Fruit fly (Drosophila melanogaster) whole organism, wandering third instar larva: Measurements from ENCODE around the gene CG31915.
A peak's percentile ranks its signal among the peaks of the same experiment; 100 is the strongest.

Experiments
- Abd-B ChIP-seq: fragments of >200 bp; optimal IDR thresholded peaks from 2 replicates; lab custom pipeline; 2017; ENCODE audit warnings: missing biosample characterization, missing genetic modification characterization
- Dfd ChIP-seq: fragments of >200 bp; optimal IDR thresholded peaks from 2 replicates; lab custom pipeline; 2017; ENCODE audit warnings: missing biosample characterization, missing genetic modification characterization
- Dif ChIP-seq: fragments of 200-275, 200-300 bp; sonication (Bioruptor generic); optimal IDR thresholded peaks from 2 replicates; lab custom pipeline; 2018; ENCODE audit warnings: missing biosample characterization, missing genetic modification characterization; ENCODE audit not compliant: partially characterized antibody
- Hnf4 ChIP-seq: fragments of 200-800 bp; sonication (Bioruptor generic); optimal IDR thresholded peaks from 2 replicates; lab custom pipeline; 2016; ENCODE audit warnings: missing biosample characterization, mild to moderate bottlenecking, missing genetic modification characterization
- Sp1 ChIP-seq: fragments of 200-800 bp; sonication (Bioruptor generic); optimal IDR thresholded peaks from 3 replicates; lab custom pipeline; 2019; ENCODE audit warnings: missing biosample characterization, mild to moderate bottlenecking, missing genetic modification characterization, moderate library complexity
- dmrt93B ChIP-seq: fragments of 200-800 bp; sonication (Bioruptor generic); optimal IDR thresholded peaks from 2 replicates; lab custom pipeline; 2018; ENCODE audit warnings: missing biosample characterization, mild to moderate bottlenecking, missing genetic modification characterization
- rgr ChIP-seq: fragments of 200-800 bp; sonication (Bioruptor generic); optimal IDR thresholded peaks from 3 replicates; lab custom pipeline; 2016; ENCODE audit warnings: missing biosample characterization, mild to moderate bottlenecking, missing genetic modification characterization
- usp ChIP-seq: fragments of >200 bp; optimal IDR thresholded peaks from 2 replicates; lab custom pipeline; 2017; ENCODE audit warnings: missing biosample characterization, missing genetic modification characterization

DNA sequence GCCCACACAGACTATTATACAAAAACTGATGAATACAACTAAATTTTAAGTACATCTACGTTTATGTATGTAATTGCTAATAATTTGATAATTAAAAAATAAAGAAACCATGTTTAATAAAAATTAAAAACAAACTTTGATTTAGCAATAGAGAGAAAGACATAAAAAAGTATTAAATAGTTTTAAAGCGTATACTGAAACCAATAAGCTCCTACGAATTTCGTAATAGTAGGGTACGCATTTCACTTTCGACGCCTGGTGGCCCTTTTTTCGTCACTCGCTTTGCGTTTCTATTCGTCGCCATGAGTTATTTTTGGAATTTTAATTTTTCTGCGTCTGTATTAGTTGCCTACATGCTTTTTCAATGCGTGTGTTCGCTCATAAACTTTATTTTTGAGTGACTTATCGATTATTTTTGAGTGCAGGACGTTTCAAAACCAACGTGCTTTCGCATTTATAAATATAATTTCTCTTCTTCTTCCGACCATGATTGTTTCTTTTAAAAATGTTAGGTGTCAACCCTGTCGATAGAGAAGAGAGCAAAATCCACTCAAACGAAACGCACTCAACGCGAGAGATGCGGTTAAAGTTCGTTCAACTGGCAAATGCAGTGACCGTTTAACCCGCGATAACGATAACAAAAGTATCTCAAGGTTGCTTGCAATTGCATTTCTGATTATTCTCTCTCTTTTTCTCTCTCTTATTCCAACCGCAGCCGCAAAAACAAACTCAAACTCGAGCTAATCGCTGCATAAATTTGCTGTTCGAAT, 18.8 kb downstream of the CG31915 start, which contains the start of gene Oscillin:
- TF ChIP-seq Abd-B (GFP tag; lab: Kevin White, UChicago) (no peak), rgr (GFP tag; lab: Kevin White, UChicago) (peak; percentile 31), dmrt93B (GFP tag; lab: Kevin White, UChicago) (peak; percentile 61), Dif (GFP tag; lab: Kevin White, UChicago) (no peak), Sp1 (GFP tag; lab: Kevin White, UChicago) (no peak), Hnf4 (GFP tag; lab: Kevin White, UChicago) (peak; percentile 14), usp (GFP tag; lab: Kevin White, UChicago) (no peak), Dfd (no peak)
